Fruit fly (Drosophila melanogaster) whole organism, pupa: Measurements from ENCODE around the gene Ac76E.
A peak's percentile ranks its signal among the peaks of the same experiment; 100 is the strongest.

Experiments
- CG34367 ChIP-seq: fragments of 200-800 bp; sonication (Bioruptor generic); optimal IDR thresholded peaks from 2 replicates; lab custom pipeline; 2018; ENCODE audit warnings: missing biosample characterization, mild to moderate bottlenecking, missing genetic modification characterization
- CG8301 ChIP-seq: fragments of 200-800 bp; sonication (Bioruptor generic); optimal IDR thresholded peaks from 2 replicates; lab custom pipeline; 2018; ENCODE audit warnings: missing biosample characterization, mild to moderate bottlenecking, missing genetic modification characterization
- Ets98B ChIP-seq: fragments of 200-800 bp; sonication (Bioruptor generic); IDR thresholded peaks from 2 replicates; pipeline ENCODE4 v1.3.6; 2022; ENCODE audit warnings: missing biosample characterization, missing genetic modification characterization

dm6 chr3L:20002482-20003234 is 63.6 kb downstream of the Ac76E start, which contains the start of gene CG7668:
- TF ChIP-seq CG8301 (tag; lab: Kevin White, UChicago) (peak; percentile 87), CG34367 (tag; lab: Kevin White, UChicago) (peak; percentile 83), Ets98B (GFP tag; lab: Robert Waterston, UW) (peak; percentile 93)
